1 fruit fly cellular context compared by ENCODE assay signal in the genomic region with DNA sequence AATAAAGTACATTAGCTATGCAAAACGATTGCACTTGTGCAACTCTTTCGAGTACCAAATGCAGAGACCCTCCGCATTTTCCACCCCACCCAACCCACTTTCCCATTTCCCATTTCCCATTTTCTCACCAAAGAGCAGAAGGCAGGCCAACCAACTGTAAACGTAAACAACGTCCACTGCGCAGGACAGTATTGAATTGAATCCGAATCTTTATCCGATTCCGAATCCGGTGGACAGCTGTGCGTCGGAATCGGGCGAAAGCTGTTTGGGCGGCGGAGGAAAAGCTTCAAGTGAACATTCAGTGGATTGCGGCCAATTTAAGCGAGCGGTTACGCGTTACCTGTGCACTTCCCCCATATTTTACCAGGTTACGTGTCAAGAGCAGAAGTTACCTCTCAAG.
TF ChIP-seq lines count a peak whose summit lies in the region.

Gene tadr (plus strand): TSS at position 301 of the 400 bp plus-strand sequence.

TF ChIP-seq in whole organism, embryonic, 481 proteins besides CTCF, POLR2A, EP300 and RAD21 (continued from another document):
- TF ChIP-seq mirr (GFP tag; optimal IDR thresholded peaks at IDR 0.05; lab: Kevin White, UChicago) = no peak
TF ChIP-seq in whole organism, embryonic: peak in this region for 9.
